Fruit fly (Drosophila melanogaster) whole organism: ENCODE results near the gene jp.

ENCODE experiments used
- pan ChIP-seq: fragments of >200 bp; optimal IDR thresholded peaks from 2 replicates; lab custom pipeline; 2017
- psq ChIP-seq: fragments of >200 bp; optimal IDR thresholded peaks from 2 replicates; lab custom pipeline; 2017

- TF ChIP-seq psq (lab: Kevin White, UChicago) (no peak), pan (no peak)
Measured at dm6 chr2L:9613922-9614321, 47.4 kb upstream of the jp start.
